Worm (Caenorhabditis elegans) whole organism, L4 larva: ENCODE data around the gene T14B4.9.

Experiments
- ceh-28 ChIP-seq: fragments of 150-350 bp; optimal IDR thresholded peaks from 2 replicates; lab custom pipeline; 2014; ENCODE audit warnings: missing biosample characterization, missing genetic modification reagents, missing genetic modification characterization
- daf-19 ChIP-seq: fragments of 200-800 bp; sonication (Bioruptor generic); conservative IDR thresholded peaks from 2 replicates; pipeline ENCODE4 v1.3.6; 2022; ENCODE audit warnings: missing genetic modification characterization, missing compliant biosample characterization
- egl-27 ChIP-seq: sonication (generic microtip); optimal IDR thresholded peaks from 3 replicates; lab custom pipeline; 2017; ENCODE audit warnings: missing biosample characterization, missing genetic modification reagents, missing genetic modification characterization
- fos-1 ChIP-seq: fragments of 150-350 bp; optimal IDR thresholded peaks from 2 replicates; lab custom pipeline; 2014; ENCODE audit warnings: missing biosample characterization, missing genetic modification characterization
- hif-1 ChIP-seq, 2 experiments: sonication (generic microtip); optimal IDR thresholded peaks; 2 replicates each; lab custom pipeline; 2016 to 2017; ENCODE audit warnings: missing compliant biosample characterization in 2 of 2, missing genetic modification characterization in 2 of 2, missing genetic modification reagents in 2 of 2, missing genotype in 2 of 2, mild to moderate bottlenecking in 1 of 2
- mdl-1 ChIP-seq, 2 experiments: fragments of 150-350 bp in 1 of 2; sonication (generic microtip) in 1 of 2; optimal IDR thresholded peaks; 2 replicates each; lab custom pipeline; 2014 to 2017; ENCODE audit warnings: missing biosample characterization in 2 of 2, missing genetic modification characterization in 2 of 2
- nhr-6 ChIP-seq: fragments of 150-350 bp; optimal IDR thresholded peaks from 2 replicates; lab custom pipeline; 2014; ENCODE audit warnings: missing biosample characterization, missing genetic modification characterization
- pha-4 ChIP-seq, 2 experiments: fragments of 150-350 bp in 1 of 2; fragments of 200-800 bp in 1 of 2; sonication (Bioruptor generic) in 1 of 2; IDR thresholded peaks in 1 of 2; optimal IDR thresholded peaks in 1 of 2; 2 replicates each; pipeline versions ENCODE4 v1.3.6 to Lab custom; 2014 to 2022; ENCODE audit warnings: missing genetic modification characterization in 2 of 2, missing genetic modification reagents in 2 of 2, missing biosample characterization in 1 of 2, missing compliant biosample characterization in 1 of 2
- set-16 ChIP-seq: fragments of 200-800 bp; sonication (Bioruptor generic); IDR thresholded peaks from 2 replicates; pipeline ENCODE4 v1.3.6; 2022; ENCODE audit warnings: missing genetic modification reagents, missing genetic modification characterization, missing compliant biosample characterization
- unc-39 ChIP-seq: sonication (generic microtip); optimal IDR thresholded peaks from 2 replicates; lab custom pipeline; 2017; ENCODE audit warnings: missing biosample characterization, missing genetic modification characterization

- no peak for TF ChIP-seq ceh-28 (tag; lab: Kevin White, UChicago)
- no peak for TF ChIP-seq hif-1 (tag; optimal IDR thresholded peaks at IDR 0.05; lab: Kevin White, UChicago)
- no peak for TF ChIP-seq egl-27 (tag; lab: Kevin White, UChicago)
- no peak for TF ChIP-seq daf-19
- no peak for TF ChIP-seq nhr-6
- no peak for TF ChIP-seq set-16 (GFP tag; lab: Robert Waterston, UW)
- TF ChIP-seq fos-1 (tag; lab: Kevin White, UChicago), result no peak
- no peak for TF ChIP-seq pha-4 (GFP tag; IDR thresholded peaks at IDR 0.05; lab: Robert Waterston, UW)
- no peak for TF ChIP-seq pha-4 (tag; optimal IDR thresholded peaks at IDR 0.05; lab: Kevin White, UChicago)
- no peak for TF ChIP-seq unc-39
- no peak for TF ChIP-seq mdl-1 (tag; optimal IDR thresholded peaks at IDR 0.05; lab: Kevin White, UChicago)
These were observed 11.0 kb upstream of the T14B4.9 start, which contains the start of gene ins-15 for ce11 chrII:6744648-6745047.
